Worm (Caenorhabditis elegans) whole organism, late embryonic: ENCODE data around the gene tag-180.

Experiments
- C38D4.7 ChIP-seq: fragments of 200-800 bp; sonication (Bioruptor generic); optimal IDR thresholded peaks from 2 replicates; lab custom pipeline; 2018; ENCODE audit warnings: mild to moderate bottlenecking, missing genetic modification characterization, moderate library complexity, missing compliant biosample characterization
- F13H6.1 ChIP-seq: sonication (generic microtip); optimal IDR thresholded peaks from 2 replicates; lab custom pipeline; 2016; ENCODE audit warnings: missing genetic modification characterization, missing compliant biosample characterization
- T23F11.4 ChIP-seq: fragments of 200-800 bp; sonication (Bioruptor generic); optimal IDR thresholded peaks from 2 replicates; lab custom pipeline; 2018; ENCODE audit warnings: mild to moderate bottlenecking, missing genetic modification characterization, missing compliant biosample characterization
- Y22D7AL.16 ChIP-seq: sonication (generic microtip); optimal IDR thresholded peaks from 2 replicates; lab custom pipeline; 2016; ENCODE audit warnings: missing genetic modification characterization, missing compliant biosample characterization
- ceh-14 ChIP-seq: sonication (generic microtip); optimal IDR thresholded peaks from 2 replicates; lab custom pipeline; 2016; ENCODE audit warnings: missing genotype, missing genetic modification characterization, missing compliant biosample characterization
- ceh-18 ChIP-seq: sonication (generic microtip); optimal IDR thresholded peaks from 2 replicates; lab custom pipeline; 2016; ENCODE audit warnings: missing genetic modification characterization, missing compliant biosample characterization
- ceh-2 ChIP-seq: sonication (generic microtip); optimal IDR thresholded peaks from 2 replicates; lab custom pipeline; 2016; ENCODE audit warnings: missing genotype, missing genetic modification characterization, missing compliant biosample characterization
- ceh-22 ChIP-seq: sonication (generic microtip); optimal IDR thresholded peaks from 2 replicates; lab custom pipeline; 2017; ENCODE audit warnings: missing biosample characterization, missing genetic modification characterization
- ceh-31 ChIP-seq: sonication (generic microtip); optimal IDR thresholded peaks from 2 replicates; lab custom pipeline; 2016; ENCODE audit warnings: missing genetic modification characterization, missing compliant biosample characterization
- ceh-6 ChIP-seq: fragments of 200-800 bp; sonication (Bioruptor generic); optimal IDR thresholded peaks from 2 replicates; lab custom pipeline; 2018; ENCODE audit warnings: mild to moderate bottlenecking, missing genetic modification characterization, missing compliant biosample characterization
- ceh-9 ChIP-seq: sonication (generic microtip); optimal IDR thresholded peaks from 2 replicates; lab custom pipeline; 2016; ENCODE audit warnings: mild to moderate bottlenecking, missing genetic modification characterization, inconsistent platforms, missing compliant biosample characterization
- dve-1 ChIP-seq: sonication (generic microtip); optimal IDR thresholded peaks from 2 replicates; lab custom pipeline; 2017; ENCODE audit warnings: antibody characterized with exemption, mild to moderate bottlenecking, missing genetic modification characterization, missing compliant biosample characterization
- elt-2 ChIP-seq: sonication (generic microtip); optimal IDR thresholded peaks from 2 replicates; lab custom pipeline; 2016; ENCODE audit warnings: missing genetic modification reagents, missing genetic modification characterization, missing compliant biosample characterization
- elt-4 ChIP-seq: sonication (generic microtip); optimal IDR thresholded peaks from 2 replicates; lab custom pipeline; 2016; ENCODE audit warnings: missing genetic modification characterization, missing compliant biosample characterization
- ets-4 ChIP-seq: sonication (generic microtip); optimal IDR thresholded peaks from 2 replicates; lab custom pipeline; 2016; ENCODE audit warnings: missing genetic modification characterization, missing compliant biosample characterization
- fax-1 ChIP-seq: sonication (generic microtip); optimal IDR thresholded peaks from 2 replicates; lab custom pipeline; 2016; ENCODE audit warnings: missing genotype, missing genetic modification characterization, missing compliant biosample characterization
- hlh-13 ChIP-seq: fragments of 200-800 bp; sonication (Bioruptor generic); optimal IDR thresholded peaks from 2 replicates; lab custom pipeline; 2018; ENCODE audit warnings: mild to moderate bottlenecking, missing genetic modification characterization, missing compliant biosample characterization
- hlh-15 ChIP-seq: sonication (generic microtip); optimal IDR thresholded peaks from 2 replicates; lab custom pipeline; 2016; ENCODE audit warnings: missing genetic modification characterization, missing compliant biosample characterization
- hlh-30 ChIP-seq: sonication (generic microtip); optimal IDR thresholded peaks from 2 replicates; lab custom pipeline; 2017; ENCODE audit warnings: antibody characterized with exemption, missing genetic modification characterization, missing compliant biosample characterization; ENCODE audit not compliant: insufficient read depth
- lim-6 ChIP-seq: sonication (generic microtip); optimal IDR thresholded peaks from 2 replicates; lab custom pipeline; 2016; ENCODE audit warnings: missing genetic modification characterization, missing compliant biosample characterization
- madf-2 ChIP-seq: sonication (generic microtip); optimal IDR thresholded peaks from 2 replicates; lab custom pipeline; 2017; ENCODE audit warnings: missing genetic modification characterization, missing compliant biosample characterization
- mec-3 ChIP-seq: sonication (generic microtip); optimal IDR thresholded peaks from 2 replicates; lab custom pipeline; 2016; ENCODE audit warnings: borderline replicate concordance, missing genetic modification characterization, missing compliant biosample characterization
- nhr-11 ChIP-seq: fragments of 150-350 bp; optimal IDR thresholded peaks from 2 replicates; lab custom pipeline; 2014; ENCODE audit warnings: missing biosample characterization, missing genetic modification characterization
- nhr-232 ChIP-seq: sonication (generic microtip); optimal IDR thresholded peaks from 2 replicates; lab custom pipeline; 2016; ENCODE audit warnings: missing genetic modification characterization, missing compliant biosample characterization
- odd-2 ChIP-seq: sonication (generic microtip); optimal IDR thresholded peaks from 2 replicates; lab custom pipeline; 2017; ENCODE audit warnings: antibody characterized with exemption, mild to moderate bottlenecking, missing genetic modification characterization, missing compliant biosample characterization
- pha-4 ChIP-seq: fragments of 150-350 bp; optimal IDR thresholded peaks from 2 replicates; lab custom pipeline; 2018; ENCODE audit warnings: missing biosample characterization, missing genetic modification reagents, missing genetic modification characterization
- tbx-7 ChIP-seq: sonication (generic microtip); optimal IDR thresholded peaks from 2 replicates; lab custom pipeline; 2016; ENCODE audit warnings: missing genotype, missing genetic modification characterization, missing compliant biosample characterization
- ttx-3 ChIP-seq: sonication (generic microtip); optimal IDR thresholded peaks from 2 replicates; lab custom pipeline; 2016; ENCODE audit warnings: missing genetic modification reagents, missing genetic modification characterization, missing compliant biosample characterization
- unc-42 ChIP-seq: sonication (generic microtip); optimal IDR thresholded peaks from 2 replicates; lab custom pipeline; 2016; ENCODE audit warnings: missing genotype, missing genetic modification characterization, missing compliant biosample characterization
- zip-5 ChIP-seq: sonication (generic microtip); optimal IDR thresholded peaks from 2 replicates; lab custom pipeline; 2016; ENCODE audit warnings: missing genetic modification characterization, missing compliant biosample characterization

Gene tag-180

ce11 chrII:11336640-11337241, 7.5 kb upstream of the tag-180 start:
- no peak for TF ChIP-seq fax-1 (tag; lab: Kevin White, UChicago)
- TF ChIP-seq odd-2 (tag; lab: Kevin White, UChicago): no peak
- no peak for TF ChIP-seq C38D4.7 (GFP tag; lab: Kevin White, UChicago)
- TF ChIP-seq hlh-15: no peak
- TF ChIP-seq ceh-18 (tag; lab: Kevin White, UChicago): no peak
- TF ChIP-seq lim-6 (tag; lab: Kevin White, UChicago): no peak
- TF ChIP-seq nhr-232: no peak
- no peak for TF ChIP-seq T23F11.4 (GFP tag; lab: Kevin White, UChicago)

- TF ChIP-seq dve-1 (no peak), F13H6.1 (tag; lab: Kevin White, UChicago) (no peak), ceh-9 (tag; lab: Kevin White, UChicago) (no peak)
These were observed 6.9 kb upstream of the tag-180 start for ce11 chrII:11336163-11336562.

ce11 chrII:11335670-11336069, 6.4 kb upstream of the tag-180 start:
- TF ChIP-seq unc-42 (peak; percentile 96), mec-3 (tag; lab: Kevin White, UChicago) (no peak), ceh-31 (tag; lab: Kevin White, UChicago) (peak; percentile 22), zip-5 (no peak)

- TF ChIP-seq elt-4: no peak
- TF ChIP-seq madf-2: no peak
- peak; percentile 55 for TF ChIP-seq elt-2
- no peak for TF ChIP-seq unc-42
- TF ChIP-seq nhr-11 (tag; lab: Kevin White, UChicago): no peak
- no peak for TF ChIP-seq Y22D7AL.16 (tag; lab: Kevin White, UChicago)
- TF ChIP-seq tbx-7: no peak
- no peak for TF ChIP-seq hlh-13 (GFP tag; lab: Kevin White, UChicago)
- no peak for TF ChIP-seq pha-4 (tag; lab: Kevin White, UChicago)
These were observed 4.8 kb upstream of the tag-180 start for ce11 chrII:11333846-11334638.

ce11 chrII:11333375-11333774, 4.1 kb upstream of the tag-180 start:
- TF ChIP-seq unc-42: peak; percentile 19
- TF ChIP-seq ceh-9 (tag; lab: Kevin White, UChicago): no peak

ce11 chrII:11319591-11319990, 9.6 kb downstream of the tag-180 start, which contains the start of gene nlp-51:
nlp-51 (minus strand) TSS chrII:11319691.
- no peak for TF ChIP-seq pha-4 (tag; lab: Kevin White, UChicago)
- TF ChIP-seq ceh-14: no peak
- no peak for TF ChIP-seq elt-4
- TF ChIP-seq C38D4.7 (GFP tag; lab: Kevin White, UChicago): no peak
- no peak for TF ChIP-seq ceh-22
- TF ChIP-seq ceh-18 (tag; lab: Kevin White, UChicago): no peak
- no peak for TF ChIP-seq mec-3 (tag; lab: Kevin White, UChicago)
- TF ChIP-seq ceh-6 (GFP tag; lab: Kevin White, UChicago): no peak
- no peak for TF ChIP-seq ttx-3 (tag; lab: Kevin White, UChicago)
- TF ChIP-seq hlh-13 (GFP tag; lab: Kevin White, UChicago): no peak
- TF ChIP-seq hlh-30 (tag; lab: Kevin White, UChicago): no peak

ce11 chrII:11316663-11317062, 12.6 kb downstream of the tag-180 start:
- TF ChIP-seq ceh-18 (tag; lab: Kevin White, UChicago) (no peak), ets-4 (no peak), ceh-2 (tag; lab: Kevin White, UChicago) (no peak), ceh-22 (no peak), unc-42 (peak; percentile 63)
